Worm (Caenorhabditis elegans) whole organism, L3 larva: ENCODE data around the gene nep-22.

ENCODE experiments used
- ZK546.5 ChIP-seq: sonication (generic microtip); optimal IDR thresholded peaks from 2 replicates; lab custom pipeline; 2017; ENCODE audit warnings: missing biosample characterization, missing genetic modification characterization
- ama-1 ChIP-seq: fragments of 150-350 bp; optimal IDR thresholded peaks from 2 replicates; lab custom pipeline; 2018
- nfya-1 ChIP-seq: sonication (generic microtip); optimal IDR thresholded peaks from 2 replicates; lab custom pipeline; 2017; ENCODE audit warnings: missing genetic modification characterization, mild to moderate bottlenecking, missing compliant biosample characterization, antibody characterized with exemption, moderate library complexity; ENCODE audit not compliant: insufficient read depth
- nhr-11 ChIP-seq: fragments of 150-350 bp; optimal IDR thresholded peaks from 2 replicates; lab custom pipeline; 2014; ENCODE audit warnings: missing biosample characterization, missing genetic modification characterization
- nhr-25 ChIP-seq: sonication (generic microtip); optimal IDR thresholded peaks from 2 replicates; lab custom pipeline; 2017; ENCODE audit warnings: missing biosample characterization, missing genetic modification characterization
- nhr-43 ChIP-seq: sonication (generic microtip); optimal IDR thresholded peaks from 2 replicates; lab custom pipeline; 2016; ENCODE audit warnings: mild to moderate bottlenecking, missing genetic modification characterization, missing compliant biosample characterization; ENCODE audit not compliant: poor library complexity, severe bottlenecking
- nhr-77 ChIP-seq: fragments of 150-350 bp; optimal IDR thresholded peaks from 2 replicates; lab custom pipeline; 2014; ENCODE audit warnings: missing biosample characterization, missing genetic modification characterization
- snpc-4 ChIP-seq: fragments of 150-350 bp; optimal IDR thresholded peaks from 2 replicates; lab custom pipeline; 2014; ENCODE audit warnings: missing biosample characterization, missing genetic modification characterization

DNA sequence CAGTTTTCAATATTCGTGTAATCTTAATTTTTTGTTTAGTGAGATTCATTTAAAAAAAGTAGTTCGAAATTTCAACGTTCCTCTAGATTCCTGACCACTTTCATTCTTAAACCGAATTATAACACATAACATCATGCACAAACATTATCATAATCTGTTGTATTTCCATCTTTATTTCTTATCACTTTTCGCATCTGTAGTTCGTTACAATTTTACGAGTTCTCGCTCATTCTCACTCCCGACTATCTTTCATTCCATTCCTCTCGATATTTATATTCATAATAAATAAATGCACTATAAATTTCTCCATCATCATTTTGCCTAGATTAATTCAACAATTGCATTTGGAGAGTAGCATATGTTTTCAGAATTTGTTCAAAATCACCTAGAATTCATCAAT, 46.9 kb downstream of the nep-22 start:
- TF ChIP-seq nhr-25 (tag; lab: Kevin White, UChicago): no peak
- TF ChIP-seq nhr-11 (tag; lab: Kevin White, UChicago): no peak
- no peak for TF ChIP-seq ama-1 (lab: Kevin White, UChicago)
- no peak for TF ChIP-seq snpc-4 (tag; lab: Kevin White, UChicago)
- TF ChIP-seq nhr-43 (tag; lab: Kevin White, UChicago): no peak
- TF ChIP-seq nhr-77 (tag; lab: Kevin White, UChicago): no peak
- TF ChIP-seq ZK546.5 (tag; lab: Kevin White, UChicago): no peak
- TF ChIP-seq nfya-1 (tag; lab: Kevin White, UChicago): no peak
